Fruit fly (Drosophila melanogaster) whole organism, pupa: ENCODE data around the gene mus301.
A peak's percentile ranks its signal among the peaks of the same experiment; 100 is the strongest.

ENCODE experiments used
- CG13204 ChIP-seq: fragments of 200-800 bp; sonication (Bioruptor generic); optimal IDR thresholded peaks from 2 replicates; lab custom pipeline; 2018; ENCODE audit warnings: missing biosample characterization, mild to moderate bottlenecking, missing genetic modification characterization, moderate library complexity
- CG15710 ChIP-seq: fragments of 200-800 bp; sonication (Bioruptor generic); optimal IDR thresholded peaks from 2 replicates; lab custom pipeline; 2018; ENCODE audit warnings: missing biosample characterization, mild to moderate bottlenecking, missing genetic modification characterization, moderate library complexity
- CG17806 ChIP-seq: fragments of 200-800 bp; sonication (Bioruptor generic); optimal IDR thresholded peaks from 2 replicates; lab custom pipeline; 2018; ENCODE audit warnings: missing biosample characterization, mild to moderate bottlenecking, missing genetic modification characterization, moderate library complexity
- CG32121 ChIP-seq: fragments of 200-800 bp; sonication (Bioruptor generic); IDR thresholded peaks from 2 replicates; pipeline ENCODE4 v1.3.6; 2022; ENCODE audit warnings: missing biosample characterization, missing genetic modification characterization
- CG4496 ChIP-seq: fragments of 200-800 bp; sonication (Bioruptor generic); IDR thresholded peaks from 3 replicates; pipeline ENCODE4 v1.3.6; 2022; ENCODE audit warnings: missing biosample characterization, missing genetic modification characterization
- CG8301 ChIP-seq: fragments of 200-800 bp; sonication (Bioruptor generic); optimal IDR thresholded peaks from 2 replicates; lab custom pipeline; 2018; ENCODE audit warnings: missing biosample characterization, mild to moderate bottlenecking, missing genetic modification characterization
- CG9948 ChIP-seq: fragments of 200-800 bp; sonication (Bioruptor generic); optimal IDR thresholded peaks from 2 replicates; lab custom pipeline; 2018; ENCODE audit warnings: missing biosample characterization, mild to moderate bottlenecking, missing genetic modification characterization, moderate library complexity
- EcR ChIP-seq: fragments of 200-800 bp; sonication (Bioruptor generic); optimal IDR thresholded peaks from 3 replicates; lab custom pipeline; 2019; ENCODE audit warnings: missing biosample characterization, missing genetic modification characterization, mild to moderate bottlenecking, moderate library complexity, missing genetic modification reagents
- Pif1B ChIP-seq: fragments of 200-800 bp; sonication (Bioruptor generic); optimal IDR thresholded peaks from 3 replicates; lab custom pipeline; 2016; ENCODE audit warnings: missing biosample characterization, missing genetic modification characterization
- fd96Ca ChIP-seq: fragments of 200-800 bp; sonication (Bioruptor generic); IDR thresholded peaks from 3 replicates; pipeline ENCODE4 v1.3.6; 2022; ENCODE audit warnings: missing biosample characterization, missing genetic modification characterization

DNA sequence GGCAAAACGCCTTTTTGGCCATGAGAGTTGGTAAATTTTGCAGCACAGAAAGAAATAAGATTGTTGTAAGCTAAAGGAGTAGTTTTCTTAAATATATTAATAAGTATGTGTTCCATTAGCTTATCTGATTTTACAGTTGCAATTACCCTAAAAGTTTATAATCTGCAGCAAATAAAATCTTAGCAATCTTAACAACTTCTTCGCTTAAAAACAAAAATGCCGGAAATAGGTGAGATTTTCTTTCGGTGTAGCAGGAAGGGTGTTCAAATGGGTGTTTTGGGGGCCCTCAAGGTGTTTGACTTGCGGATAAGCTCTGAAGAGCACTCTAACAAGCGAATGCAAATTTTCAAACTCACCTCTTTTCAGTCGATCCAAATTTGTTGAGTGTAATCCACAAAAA lies 13.2 kb downstream of the mus301 start:
- TF ChIP-seq CG13204 (GFP tag; lab: Kevin White, UChicago) (no peak), CG15710 (tag; lab: Kevin White, UChicago) (no peak), EcR (GFP tag; lab: Kevin White, UChicago) (no peak), fd96Ca (GFP tag; lab: Robert Waterston, UW) (no peak), CG8301 (tag; lab: Kevin White, UChicago) (peak; percentile 19), CG4496 (GFP tag; lab: Robert Waterston, UW) (no peak), CG32121 (GFP tag; lab: Robert Waterston, UW) (no peak), Pif1B (GFP tag; lab: Kevin White, UChicago) (no peak), CG17806 (tag; lab: Kevin White, UChicago) (no peak), CG9948 (tag; lab: Kevin White, UChicago) (no peak)
